Worm (Caenorhabditis elegans): ENCODE results near the gene C15B12.3.

ce11 chrX:6460123-6460522, 7.2 kb downstream of the C15B12.3 start:
- TF ChIP-seq nhr-12 (tag; optimal IDR thresholded peaks at IDR 0.05) (no peak), ztf-11 (tag; optimal IDR thresholded peaks at IDR 0.05) (no peak), ama-1 (optimal IDR thresholded peaks at IDR 0.05) (no peak), nhr-23 (tag; optimal IDR thresholded peaks at IDR 0.05) (no peak), egl-27 (tag; optimal IDR thresholded peaks at IDR 0.05) (no peak), unc-39 (tag; optimal IDR thresholded peaks at IDR 0.05) (no peak), skn-1 (tag; optimal IDR thresholded peaks at IDR 0.05) (no peak), pqm-1 (tag; optimal IDR thresholded peaks at IDR 0.05) (peak; percentile 70), ceh-82 (tag; optimal IDR thresholded peaks at IDR 0.05) (no peak), pha-4 (tag; optimal IDR thresholded peaks at IDR 0.05) (no peak), jun-1 (tag; optimal IDR thresholded peaks at IDR 0.05) (no peak), elt-3 (tag; optimal IDR thresholded peaks at IDR 0.05) (no peak), nhr-11 (tag; optimal IDR thresholded peaks at IDR 0.05) (no peak), zag-1 (tag; optimal IDR thresholded peaks at IDR 0.05) (no peak)

Measured in whole organism, L3 larva.